Fruit fly (Drosophila melanogaster): Measurements from ENCODE around the gene dyw.

DNA sequence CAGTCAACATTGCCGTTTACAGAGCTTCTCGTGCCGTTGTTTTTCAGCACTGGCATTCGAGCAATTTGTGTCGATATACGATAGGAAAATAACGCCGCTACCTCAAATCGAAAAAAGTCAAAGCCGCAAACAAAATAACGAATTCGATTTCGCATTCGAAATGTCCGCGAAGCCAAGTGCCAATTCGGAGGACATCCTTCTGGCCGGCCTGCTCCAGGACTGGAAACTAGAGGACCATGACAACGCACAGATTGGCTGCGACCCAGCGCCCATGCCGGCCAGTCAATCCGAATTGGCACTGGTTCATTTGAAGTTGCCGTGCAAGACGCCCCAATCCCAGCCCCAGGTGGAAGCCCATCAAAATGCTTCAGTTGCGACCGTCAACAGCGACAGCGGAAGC is 21.0 kb upstream of the dyw start:
- peak; percentile 29 for TF ChIP-seq CG11617 (GFP tag; optimal IDR thresholded peaks at IDR 0.05)
- TF ChIP-seq cic (GFP tag; optimal IDR thresholded peaks at IDR 0.05) = no peak
- no peak for TF ChIP-seq kay (GFP tag; ENCODE audit: borderline replicate concordance)
- no peak for TF ChIP-seq cnc (optimal IDR thresholded peaks at IDR 0.05)
- TF ChIP-seq CG5204 (GFP tag; optimal IDR thresholded peaks at IDR 0.05) = no peak
- TF ChIP-seq ovo (GFP tag; optimal IDR thresholded peaks at IDR 0.05) = no peak
- TF ChIP-seq pad (GFP tag; optimal IDR thresholded peaks at IDR 0.05) = peak; percentile 34
- TF ChIP-seq CG14711 (tag; optimal IDR thresholded peaks at IDR 0.05) = peak; percentile 15
- no peak for TF ChIP-seq CG7045 (GFP tag; optimal IDR thresholded peaks at IDR 0.05)

All from whole organism, adult.